Fruit fly (Drosophila melanogaster) whole organism, embryonic: Measurements from ENCODE around the gene Ubc4.
A peak's percentile ranks its signal among the peaks of the same experiment; 100 is the strongest.

ENCODE experiments used
- CG10565 ChIP-seq: fragments of 200-800 bp; sonication (Bioruptor generic); optimal IDR thresholded peaks from 3 replicates; lab custom pipeline; 2016; ENCODE audit warnings: missing biosample characterization, mild to moderate bottlenecking, missing genetic modification characterization
- CG10959 ChIP-seq: fragments of 200-800 bp; sonication (Bioruptor generic); IDR thresholded peaks from 2 replicates; pipeline ENCODE4 v1.3.6; 2022; ENCODE audit warnings: missing biosample characterization, missing genetic modification characterization
- CG10979 ChIP-seq: fragments of 200-800 bp; sonication (Bioruptor generic); optimal IDR thresholded peaks from 2 replicates; lab custom pipeline; 2018; ENCODE audit warnings: missing biosample characterization, mild to moderate bottlenecking, missing genetic modification characterization, moderate library complexity
- CG11247 ChIP-seq: fragments of 200-800 bp; sonication (Bioruptor generic); IDR thresholded peaks from 2 replicates; pipeline ENCODE4 v1.3.6; 2022; ENCODE audit warnings: missing biosample characterization, missing genetic modification characterization
- CG12391 ChIP-seq: fragments of 200-800 bp; sonication (Bioruptor generic); optimal IDR thresholded peaks from 3 replicates; lab custom pipeline; 2018; ENCODE audit warnings: missing biosample characterization, mild to moderate bottlenecking, missing genetic modification characterization, moderate library complexity
- CG1529 ChIP-seq: fragments of 200-800 bp; sonication (Bioruptor generic); optimal IDR thresholded peaks from 3 replicates; lab custom pipeline; 2018; ENCODE audit warnings: missing biosample characterization, missing genetic modification characterization
- CG15514 ChIP-seq: fragments of 200-800 bp; sonication (Bioruptor generic); optimal IDR thresholded peaks from 3 replicates; lab custom pipeline; 2017; ENCODE audit warnings: missing biosample characterization, missing genetic modification characterization, mild to moderate bottlenecking, moderate library complexity, missing genetic modification reagents
- CG15601 ChIP-seq: fragments of 200-800 bp; sonication (Bioruptor generic); optimal IDR thresholded peaks from 3 replicates; lab custom pipeline; 2019; ENCODE audit warnings: missing biosample characterization, mild to moderate bottlenecking, missing genetic modification characterization, moderate library complexity
- CG16815 ChIP-seq: fragments of 200-800 bp; sonication (Bioruptor generic); optimal IDR thresholded peaks from 3 replicates; lab custom pipeline; 2017; ENCODE audit warnings: missing biosample characterization, mild to moderate bottlenecking, missing genetic modification characterization
- CG2116 ChIP-seq: fragments of 200-800 bp; sonication (Bioruptor generic); optimal IDR thresholded peaks from 3 replicates; lab custom pipeline; 2018; ENCODE audit warnings: missing biosample characterization, mild to moderate bottlenecking, missing genetic modification characterization
- CG30431 ChIP-seq: fragments of 200-800 bp; sonication (Bioruptor generic); optimal IDR thresholded peaks from 2 replicates; lab custom pipeline; 2017; ENCODE audit warnings: missing biosample characterization, missing genetic modification characterization
- CG31388 ChIP-seq: fragments of 200-800 bp; sonication (Bioruptor generic); optimal IDR thresholded peaks from 2 replicates; lab custom pipeline; 2016; ENCODE audit warnings: missing biosample characterization, missing genetic modification characterization
- CG34376 ChIP-seq: fragments of 200-800 bp; sonication (Bioruptor generic); optimal IDR thresholded peaks from 2 replicates; lab custom pipeline; 2018; ENCODE audit warnings: missing biosample characterization, mild to moderate bottlenecking, missing genetic modification characterization
- CG4707 ChIP-seq: fragments of 200-800 bp; sonication (Bioruptor generic); optimal IDR thresholded peaks from 2 replicates; lab custom pipeline; 2018; ENCODE audit warnings: missing biosample characterization, mild to moderate bottlenecking, missing genetic modification characterization, moderate library complexity
- CG4730 ChIP-seq: fragments of 200-800 bp; sonication (Bioruptor generic); IDR thresholded peaks from 2 replicates; pipeline ENCODE4 v1.3.6; 2022; ENCODE audit warnings: missing biosample characterization, missing genetic modification characterization
- CG5245 ChIP-seq: fragments of 200-800 bp; sonication (Bioruptor generic); optimal IDR thresholded peaks from 3 replicates; lab custom pipeline; 2016; ENCODE audit warnings: missing biosample characterization, missing genetic modification characterization
- CG6765 ChIP-seq: fragments of 200-800 bp; sonication (Bioruptor generic); optimal IDR thresholded peaks from 3 replicates; lab custom pipeline; 2017; ENCODE audit warnings: missing biosample characterization, mild to moderate bottlenecking, missing genetic modification characterization
- CG7987 ChIP-seq: fragments of 200-800 bp; sonication (Bioruptor generic); optimal IDR thresholded peaks from 2 replicates; lab custom pipeline; 2018; ENCODE audit warnings: missing biosample characterization, mild to moderate bottlenecking, missing genetic modification characterization, moderate library complexity
- CHES-1-like ChIP-seq: fragments of 200-800 bp; sonication (Bioruptor generic); optimal IDR thresholded peaks from 2 replicates; lab custom pipeline; 2016; ENCODE audit warnings: missing biosample characterization, missing genetic modification characterization
- Dad ChIP-seq: fragments of 200-800 bp; sonication (Bioruptor generic); optimal IDR thresholded peaks from 3 replicates; lab custom pipeline; 2016; ENCODE audit warnings: missing biosample characterization, missing genetic modification characterization
- Deaf1 ChIP-seq: fragments of 200-800 bp; optimal IDR thresholded peaks from 3 replicates; lab custom pipeline; 2019; ENCODE audit warnings: missing biosample characterization, mild to moderate bottlenecking, missing genetic modification characterization, moderate library complexity
- H15 ChIP-seq: fragments of 200-800 bp; sonication (Bioruptor generic); IDR thresholded peaks from 3 replicates; pipeline ENCODE4 v1.3.6; 2022; ENCODE audit warnings: missing biosample characterization, missing genetic modification characterization
- Hr51 ChIP-seq, 2 experiments: fragments of 200-800 bp; sonication (Bioruptor generic); optimal IDR thresholded peaks; 2 replicates in 1 of 2; 3 replicates in 1 of 2; lab custom pipeline; 2016 to 2018; ENCODE audit warnings: missing biosample characterization in 2 of 2, missing genetic modification characterization in 2 of 2, mild to moderate bottlenecking in 1 of 2, moderate library complexity in 1 of 2
- Lpt ChIP-seq: fragments of >200 bp; optimal IDR thresholded peaks from 2 replicates; lab custom pipeline; 2018; ENCODE audit warnings: missing biosample characterization, missing genetic modification characterization
- MTF-1 ChIP-seq: fragments of 200-800 bp; sonication (Bioruptor generic); optimal IDR thresholded peaks from 2 replicates; lab custom pipeline; 2018; ENCODE audit warnings: missing biosample characterization, mild to moderate bottlenecking, missing genetic modification characterization, borderline replicate concordance
- NC2α ChIP-seq: fragments of 200-800 bp; sonication (Bioruptor generic); optimal IDR thresholded peaks from 2 replicates; lab custom pipeline; 2016; ENCODE audit warnings: missing biosample characterization, missing genetic modification characterization
- Neu2 ChIP-seq: fragments of 200-800 bp; sonication (Bioruptor generic); optimal IDR thresholded peaks from 3 replicates; lab custom pipeline; 2016; ENCODE audit warnings: missing biosample characterization, missing genetic modification characterization, borderline replicate concordance
- Nf-YC ChIP-seq: fragments of 200-800 bp; optimal IDR thresholded peaks from 3 replicates; lab custom pipeline; 2019; ENCODE audit warnings: missing biosample characterization, mild to moderate bottlenecking, missing genetic modification characterization, moderate library complexity
- Sry-β ChIP-seq: fragments of 200-800 bp; sonication (Bioruptor generic); optimal IDR thresholded peaks from 2 replicates; lab custom pipeline; 2018; ENCODE audit warnings: missing biosample characterization, mild to moderate bottlenecking, missing genetic modification characterization, moderate library complexity
- Sry-δ ChIP-seq: fragments of 200-800 bp; sonication (Bioruptor generic); optimal IDR thresholded peaks from 2 replicates; lab custom pipeline; 2016; ENCODE audit warnings: missing biosample characterization, missing genetic modification characterization
- ato ChIP-seq: fragments of 200-800 bp; sonication (Bioruptor generic); IDR thresholded peaks from 2 replicates; pipeline ENCODE4 v1.3.6; 2022; ENCODE audit warnings: missing biosample characterization, missing genetic modification characterization; ENCODE audit not compliant: partially characterized antibody
- bab2 ChIP-seq: fragments of 200-800 bp; sonication (Bioruptor generic); optimal IDR thresholded peaks from 2 replicates; lab custom pipeline; 2016; ENCODE audit warnings: missing biosample characterization, missing genetic modification characterization
- btn ChIP-seq: fragments of 200-800 bp; sonication (Bioruptor generic); optimal IDR thresholded peaks from 2 replicates; lab custom pipeline; 2016; ENCODE audit warnings: missing biosample characterization, missing genetic modification characterization
- chm ChIP-seq: fragments of 200-800 bp; sonication (Bioruptor generic); IDR thresholded peaks from 2 replicates; pipeline ENCODE4 v1.3.6; 2022; ENCODE audit warnings: missing biosample characterization, missing genetic modification characterization
- crol ChIP-seq: fragments of 200-800 bp; sonication (Bioruptor generic); IDR thresholded peaks from 2 replicates; pipeline ENCODE4 v1.3.6; 2022; ENCODE audit warnings: missing biosample characterization, missing genetic modification characterization
- dpn ChIP-seq, 2 experiments: fragments of 200-800 bp; sonication (Bioruptor generic); optimal IDR thresholded peaks; 3 replicates each; lab custom pipeline; 2016; ENCODE audit warnings: missing biosample characterization in 2 of 2, missing genetic modification characterization in 2 of 2
- emc ChIP-seq: fragments of 200-800 bp; sonication (Bioruptor generic); optimal IDR thresholded peaks from 2 replicates; lab custom pipeline; 2016; ENCODE audit warnings: missing biosample characterization, missing genetic modification characterization
- ems ChIP-seq: fragments of 200-800 bp; sonication (Bioruptor generic); optimal IDR thresholded peaks from 3 replicates; lab custom pipeline; 2016; ENCODE audit warnings: missing biosample characterization, missing genetic modification characterization
- ind ChIP-seq: fragments of 200-800 bp; sonication (Bioruptor generic); optimal IDR thresholded peaks from 3 replicates; lab custom pipeline; 2016; ENCODE audit warnings: missing biosample characterization, missing genetic modification characterization
- jigr1 ChIP-seq: fragments of 200-800 bp; sonication (Bioruptor generic); IDR thresholded peaks from 3 replicates; pipeline ENCODE4 v1.3.6; 2022; ENCODE audit warnings: missing biosample characterization, missing genetic modification characterization
- kni ChIP-seq: fragments of 200-800 bp; sonication (Bioruptor generic); optimal IDR thresholded peaks from 3 replicates; lab custom pipeline; 2017; ENCODE audit warnings: mild to moderate bottlenecking, missing biosample characterization, missing genetic modification reagents, missing genetic modification characterization
- lilli ChIP-seq: fragments of 200-800 bp; sonication (Bioruptor generic); optimal IDR thresholded peaks from 3 replicates; lab custom pipeline; 2016; ENCODE audit warnings: missing biosample characterization, missing genetic modification characterization
- odd ChIP-seq: fragments of 200-800 bp; sonication (Bioruptor generic); optimal IDR thresholded peaks from 2 replicates; lab custom pipeline; 2017; ENCODE audit warnings: missing biosample characterization, mild to moderate bottlenecking, missing genetic modification characterization
- pan ChIP-seq, 4 experiments: fragments of >200 bp in 3 of 4; fragments of 200-800 bp in 1 of 4; sonication (Bioruptor generic) in 1 of 4; optimal IDR thresholded peaks in 3 of 4; IDR thresholded peaks in 1 of 4; 2 replicates each; pipeline versions ENCODE4 v1.3.6 to Lab custom; 2017 to 2022; ENCODE audit warnings: missing biosample characterization in 2 of 4, missing genetic modification characterization in 2 of 4, mixed read lengths in 1 of 4
- row ChIP-seq: fragments of 200-800 bp; sonication (Bioruptor generic); IDR thresholded peaks from 3 replicates; pipeline ENCODE4 v1.3.6; 2022; ENCODE audit warnings: missing biosample characterization, missing genetic modification characterization
- slp2 ChIP-seq: fragments of 200-800 bp; sonication (Bioruptor generic); optimal IDR thresholded peaks from 2 replicates; lab custom pipeline; 2016; ENCODE audit warnings: missing biosample characterization, missing genetic modification characterization
- stwl ChIP-seq: fragments of 200-800 bp; sonication (Bioruptor generic); optimal IDR thresholded peaks from 3 replicates; lab custom pipeline; 2018; ENCODE audit warnings: missing biosample characterization, mild to moderate bottlenecking, missing genetic modification characterization, moderate library complexity
- tap ChIP-seq: fragments of 200-800 bp; optimal IDR thresholded peaks from 3 replicates; lab custom pipeline; 2019; ENCODE audit warnings: missing biosample characterization, mild to moderate bottlenecking, missing genetic modification characterization, moderate library complexity
- trh ChIP-seq: fragments of 200-800 bp; sonication (Bioruptor generic); optimal IDR thresholded peaks from 2 replicates; lab custom pipeline; 2016; ENCODE audit warnings: missing biosample characterization, missing genetic modification characterization
- wek ChIP-seq: fragments of 200-800 bp; sonication (Bioruptor generic); optimal IDR thresholded peaks from 3 replicates; lab custom pipeline; 2018; ENCODE audit warnings: missing biosample characterization, mild to moderate bottlenecking, missing genetic modification characterization, moderate library complexity
- zen2 ChIP-seq: fragments of 200-800 bp; sonication (Bioruptor generic); IDR thresholded peaks from 3 replicates; pipeline ENCODE4 v1.3.6; 2022; ENCODE audit warnings: missing biosample characterization, missing genetic modification characterization; ENCODE audit not compliant: partially characterized antibody

Ubc4 gene

DNA sequence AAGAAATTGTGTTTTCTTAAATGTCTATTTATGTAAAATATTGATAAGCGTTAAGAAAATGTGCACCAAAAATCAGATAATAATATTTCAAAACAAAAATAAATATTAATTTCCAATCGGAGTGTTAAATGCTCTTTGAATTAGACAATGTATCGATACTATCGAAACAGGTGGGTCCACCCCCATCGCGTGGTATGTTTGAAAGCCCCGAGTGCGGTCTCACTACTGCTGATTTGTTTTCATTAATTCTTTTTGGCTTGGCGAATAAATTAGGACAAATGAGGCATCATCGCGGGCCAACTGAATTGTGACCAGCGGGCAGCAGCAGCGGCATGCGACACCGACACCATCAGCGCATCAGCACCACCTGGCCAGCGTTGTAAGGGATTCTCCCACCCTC is 28.6 kb downstream of the Ubc4 start, which contains the start of gene Naa60 (continued):
- TF ChIP-seq CG15601, result no peak
- TF ChIP-seq CG2116 (GFP tag; lab: Kevin White, UChicago), result peak; percentile 63
- TF ChIP-seq Sry-δ (GFP tag; lab: Kevin White, UChicago), result peak; percentile 85
- TF ChIP-seq crol (GFP tag; lab: Robert Waterston, UW), result no peak
- TF ChIP-seq CG10979 (tag; lab: Kevin White, UChicago), result no peak
- TF ChIP-seq bab2 (GFP tag; lab: Kevin White, UChicago), result no peak
- TF ChIP-seq trh (GFP tag; lab: Kevin White, UChicago), result no peak
- no peak for TF ChIP-seq kni (GFP tag; lab: Kevin White, UChicago)
- TF ChIP-seq Dad (GFP tag; lab: Kevin White, UChicago), result no peak
- TF ChIP-seq chm, result no peak
- no peak for TF ChIP-seq CG31388 (GFP tag; lab: Kevin White, UChicago)
- TF ChIP-seq CG4707 (GFP tag; lab: Kevin White, UChicago), result no peak
- TF ChIP-seq Neu2, result no peak
- no peak for TF ChIP-seq CG10959 (GFP tag; lab: Robert Waterston, UW)
- no peak for TF ChIP-seq CG6765 (GFP tag; lab: Kevin White, UChicago)
- TF ChIP-seq Nf-YC (tag; lab: Kevin White, UChicago), result peak; percentile 50
- peak; percentile 1 for TF ChIP-seq CHES-1-like (GFP tag; lab: Kevin White, UChicago)
- TF ChIP-seq CG30431 (GFP tag; lab: Kevin White, UChicago), result no peak
- no peak for TF ChIP-seq CG16815 (GFP tag; lab: Kevin White, UChicago)
- no peak for TF ChIP-seq CG34376
- peak; percentile 57 for TF ChIP-seq stwl (tag; lab: Kevin White, UChicago)
- no peak for TF ChIP-seq dpn (GFP tag; optimal IDR thresholded peaks at IDR 0.05; lab: Kevin White, UChicago)
- no peak for TF ChIP-seq Deaf1 (tag; lab: Kevin White, UChicago)
- no peak for TF ChIP-seq CG5245 (GFP tag; lab: Kevin White, UChicago)
- TF ChIP-seq ato (GFP tag; lab: Robert Waterston, UW), result peak; percentile 59; the same call in 1 of the 2 replicates
- TF ChIP-seq Lpt (GFP tag; lab: Kevin White, UChicago), result no peak
- no peak for TF ChIP-seq pan (optimal IDR thresholded peaks at IDR 0.05; lab: Kevin White, UChicago)
- TF ChIP-seq pan (GFP tag; optimal IDR thresholded peaks at IDR 0.05 in 1 of 2, IDR thresholded peaks at IDR 0.05 in 1 of 2), result no peak
- TF ChIP-seq btn (GFP tag; lab: Kevin White, UChicago), result no peak
- no peak for TF ChIP-seq H15 (GFP tag; lab: Robert Waterston, UW)
- no peak for TF ChIP-seq CG7987 (GFP tag; lab: Kevin White, UChicago)
- peak; percentile 33 for TF ChIP-seq CG12391 (tag; lab: Kevin White, UChicago)
- TF ChIP-seq Hr51 (GFP tag; optimal IDR thresholded peaks at IDR 0.05; lab: Kevin White, UChicago), result no peak
- no peak for TF ChIP-seq emc (GFP tag; lab: Kevin White, UChicago)
- peak; percentile 89 for TF ChIP-seq zen2 (GFP tag; lab: Robert Waterston, UW)
- TF ChIP-seq jigr1 (GFP tag; lab: Robert Waterston, UW), result peak; percentile 43; the same call in 1 of the 3 replicates
- no peak for TF ChIP-seq wek (GFP tag; lab: Kevin White, UChicago)
- no peak for TF ChIP-seq CG11247 (GFP tag; lab: Robert Waterston, UW)
- TF ChIP-seq CG15514 (GFP tag; lab: Kevin White, UChicago), result peak; percentile 71
- TF ChIP-seq lilli, result peak; percentile 27
- no peak for TF ChIP-seq CG4730 (GFP tag; lab: Robert Waterston, UW)
- TF ChIP-seq odd (GFP tag; lab: Kevin White, UChicago), result no peak
- TF ChIP-seq NC2α (GFP tag; lab: Kevin White, UChicago), result no peak
- TF ChIP-seq Sry-β (GFP tag; lab: Kevin White, UChicago), result no peak
- TF ChIP-seq tap (tag; lab: Kevin White, UChicago), result no peak
- TF ChIP-seq CG1529 (GFP tag; lab: Kevin White, UChicago), result no peak
- no peak for TF ChIP-seq CG10565 (GFP tag; lab: Kevin White, UChicago)
- TF ChIP-seq ems (GFP tag; lab: Kevin White, UChicago), result no peak
- no peak for TF ChIP-seq MTF-1 (GFP tag; lab: Kevin White, UChicago)
- no peak for TF ChIP-seq ind
- no peak for TF ChIP-seq slp2 (GFP tag; lab: Kevin White, UChicago)
- TF ChIP-seq row (GFP tag; lab: Robert Waterston, UW), result peak; percentile 69
